Fruit fly (Drosophila melanogaster): ENCODE measurements around the gene CG4496.

Gene CG4496

DNA sequence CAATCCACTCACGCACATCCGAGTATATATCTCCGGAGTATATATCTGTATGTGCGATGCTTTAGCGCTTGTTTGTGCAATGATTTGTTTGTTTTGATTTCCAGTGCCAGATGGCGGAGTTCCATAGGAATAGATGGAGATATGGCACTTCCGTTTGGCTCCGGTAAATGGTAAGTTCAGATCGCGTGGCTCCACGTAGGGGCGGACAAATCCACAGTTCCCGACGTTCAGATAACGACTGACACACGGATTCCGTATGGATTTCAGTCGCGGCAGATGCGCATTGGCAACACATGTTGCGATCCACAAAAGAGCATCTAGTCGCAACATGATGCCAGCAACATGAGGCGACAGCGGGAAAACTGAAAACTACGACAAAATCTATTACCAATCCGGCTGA is 32.4 kb downstream of the CG4496 start, which contains the start of gene Pvf3 (continued):
- TF ChIP-seq Deaf1 (tag; optimal IDR thresholded peaks at IDR 0.05): peak; percentile 55
- 0 out of 3 replicates have a peak, but pooled peaks have one; percentile 34 for TF ChIP-seq knrl (GFP tag; IDR thresholded peaks at IDR 0.05; ENCODE audit: partially characterized antibody)
- peak; percentile 36; the same call in 1 of the 2 replicates for TF ChIP-seq stc (GFP tag; IDR thresholded peaks at IDR 0.05)
- TF ChIP-seq mld (GFP tag; IDR thresholded peaks at IDR 0.05; ENCODE audit: partially characterized antibody): 0 out of 3 replicates have a peak, but pooled peaks have one; percentile 18
- TF ChIP-seq croc (GFP tag; conservative IDR thresholded peaks at IDR 0.05): no peak
- TF ChIP-seq lab (GFP tag; optimal IDR thresholded peaks at IDR 0.05): peak; percentile 39
- no peak for TF ChIP-seq CG7928 (GFP tag; optimal IDR thresholded peaks at IDR 0.05)
- TF ChIP-seq crp (GFP tag; optimal IDR thresholded peaks at IDR 0.05): peak in 1 of 2 experiments; percentile 27
- 0 out of 2 replicates have a peak, but pooled peaks have one; percentile 12 for TF ChIP-seq CG13287 (GFP tag; IDR thresholded peaks at IDR 0.05; ENCODE audit: partially characterized antibody)
- peak; percentile 99 for TF ChIP-seq CG11504 (tag; optimal IDR thresholded peaks at IDR 0.05)
- TF ChIP-seq CG13296 (GFP tag; optimal IDR thresholded peaks at IDR 0.05): no peak
- TF ChIP-seq Med (GFP tag): peak; percentile 72
- TF ChIP-seq CG2199 (GFP tag; IDR thresholded peaks at IDR 0.05): peak; percentile 94
- TF ChIP-seq CG7963 (GFP tag; IDR thresholded peaks at IDR 0.05; ENCODE audit: partially characterized antibody): 0 out of 3 replicates have a peak, but pooled peaks have one; percentile 31
- 0 out of 3 replicates have a peak, but pooled peaks have one; percentile 8 for TF ChIP-seq CG34422 (GFP tag; IDR thresholded peaks at IDR 0.05)
- peak; percentile 24 for TF ChIP-seq wek (GFP tag; optimal IDR thresholded peaks at IDR 0.05)
- TF ChIP-seq Hand (GFP tag; optimal IDR thresholded peaks at IDR 0.05): no peak
- TF ChIP-seq Nf-YA (GFP tag; IDR thresholded peaks at IDR 0.05): peak; percentile 53
- peak; percentile 14 for TF ChIP-seq stwl (tag; optimal IDR thresholded peaks at IDR 0.05)

DNA sequence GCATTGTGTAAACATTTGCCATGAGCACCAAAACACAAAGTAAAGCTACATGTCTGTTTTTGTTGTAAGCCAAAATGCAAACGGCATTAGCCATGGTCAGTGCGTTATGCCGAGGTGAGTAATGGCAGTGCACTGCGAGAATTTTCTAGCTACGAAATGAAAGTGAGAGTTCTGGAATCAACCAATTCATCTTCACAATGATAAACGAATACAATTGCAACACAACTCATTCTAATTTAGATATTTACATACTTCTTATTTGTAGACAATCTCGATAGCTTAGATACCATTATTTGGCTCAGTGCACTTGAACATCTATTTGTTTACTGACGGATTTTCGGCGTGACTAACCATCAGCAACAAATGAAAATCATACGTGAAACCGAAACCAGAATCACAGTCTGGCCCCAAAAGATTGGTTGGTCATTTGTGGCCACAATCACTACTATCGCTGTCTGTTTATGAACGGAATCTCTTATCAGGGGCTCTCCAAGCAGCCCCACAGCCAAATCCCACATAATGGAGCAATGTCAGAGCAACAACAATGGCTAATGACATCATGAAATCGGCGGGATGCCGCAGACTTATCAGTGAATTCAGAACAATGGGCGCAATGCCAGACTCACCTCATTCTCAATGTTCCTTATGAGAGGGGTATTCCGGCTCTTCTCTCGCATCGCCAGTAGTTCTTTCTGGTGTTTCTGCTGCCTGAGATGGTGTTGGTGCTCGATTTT is 34.8 kb downstream of the CG4496 start:
- TF ChIP-seq Sox100B (GFP tag; optimal IDR thresholded peaks at IDR 0.05): peak; percentile 14
- TF ChIP-seq HHEX (GFP tag; optimal IDR thresholded peaks at IDR 0.05): peak; percentile 17
- peak; percentile 43 for TF ChIP-seq CG2678 (tag; optimal IDR thresholded peaks at IDR 0.05)
- TF ChIP-seq HmgZ (tag; optimal IDR thresholded peaks at IDR 0.05): no peak
- peak; percentile 52 for TF ChIP-seq CG2712 (tag; optimal IDR thresholded peaks at IDR 0.05)
- 0 out of 3 replicates have a peak, but pooled peaks have one; percentile 21 for TF ChIP-seq otp (GFP tag; IDR thresholded peaks at IDR 0.05)
- 0 out of 2 replicates have a peak, but pooled peaks have one; percentile 19 for TF ChIP-seq ap (GFP tag; IDR thresholded peaks at IDR 0.05)
- TF ChIP-seq Max (GFP tag; optimal IDR thresholded peaks at IDR 0.05): no peak
- TF ChIP-seq tin (GFP tag; optimal IDR thresholded peaks at IDR 0.05): peak; percentile 13
- peak; percentile 59 for TF ChIP-seq dmrt99B (tag; optimal IDR thresholded peaks at IDR 0.05)
- TF ChIP-seq Rfx (GFP tag; IDR thresholded peaks at IDR 0.05): peak; percentile 46
- 0 out of 3 replicates have a peak, but pooled peaks have one; percentile 36 for TF ChIP-seq jigr1 (GFP tag; IDR thresholded peaks at IDR 0.05)
- peak; percentile 37 for TF ChIP-seq NfI (GFP tag; optimal IDR thresholded peaks at IDR 0.05)
- peak in 1 of 3 experiments; percentile 6 for TF ChIP-seq lola (GFP tag; optimal IDR thresholded peaks at IDR 0.05)
- TF ChIP-seq Atf3 (GFP tag; optimal IDR thresholded peaks at IDR 0.05): no peak
- peak; percentile 14 for TF ChIP-seq zen (tag; optimal IDR thresholded peaks at IDR 0.05)
- peak; percentile 11 for TF ChIP-seq Fer1 (GFP tag; optimal IDR thresholded peaks at IDR 0.05)
- peak; percentile 24 for TF ChIP-seq Asciz (GFP tag; optimal IDR thresholded peaks at IDR 0.05)
- TF ChIP-seq Awh (GFP tag; IDR thresholded peaks at IDR 0.05): 0 out of 2 replicates have a peak, but pooled peaks have one; percentile 36
- no peak for TF ChIP-seq btn (GFP tag; optimal IDR thresholded peaks at IDR 0.05)
- peak; percentile 6 for TF ChIP-seq CG14710 (tag; optimal IDR thresholded peaks at IDR 0.05)
- peak; percentile 25 for TF ChIP-seq CG9609 (GFP tag; optimal IDR thresholded peaks at IDR 0.05)
- peak; percentile 11 for TF ChIP-seq CG12659 (GFP tag; optimal IDR thresholded peaks at IDR 0.05)
- peak; percentile 14 for TF ChIP-seq mam (GFP tag; optimal IDR thresholded peaks at IDR 0.05)
- peak; percentile 14 for TF ChIP-seq CoRest (tag; optimal IDR thresholded peaks at IDR 0.05)
- TF ChIP-seq da (GFP tag; optimal IDR thresholded peaks at IDR 0.05): no peak
- peak; percentile 34 for TF ChIP-seq CG12219 (GFP tag; optimal IDR thresholded peaks at IDR 0.05)
- TF ChIP-seq Ptx1 (GFP tag; IDR thresholded peaks at IDR 0.05): peak; percentile 67

Measured in whole organism, embryonic.